Fruit fly (Drosophila melanogaster) whole organism, embryonic: ENCODE data around the gene CG44094.
A peak's percentile ranks its signal among the peaks of the same experiment; 100 is the strongest.

Experiments
- BtbVII ChIP-seq: fragments of 200-800 bp; sonication (Bioruptor generic); optimal IDR thresholded peaks from 3 replicates; lab custom pipeline; 2017; ENCODE audit warnings: missing biosample characterization, mild to moderate bottlenecking, missing genetic modification characterization
- CG10147 ChIP-seq: fragments of 200-800 bp; sonication (Bioruptor generic); optimal IDR thresholded peaks from 2 replicates; lab custom pipeline; 2019; ENCODE audit warnings: missing biosample characterization, mild to moderate bottlenecking, missing genetic modification characterization, moderate library complexity
- CG11247 ChIP-seq: fragments of 200-800 bp; sonication (Bioruptor generic); IDR thresholded peaks from 2 replicates; pipeline ENCODE4 v1.3.6; 2022; ENCODE audit warnings: missing biosample characterization, missing genetic modification characterization
- CG11723 ChIP-seq: fragments of 200-800 bp; sonication (Bioruptor generic); optimal IDR thresholded peaks from 2 replicates; lab custom pipeline; 2017; ENCODE audit warnings: missing biosample characterization, mild to moderate bottlenecking, missing genetic modification characterization
- CG12104 ChIP-seq: fragments of 200-800 bp; sonication (Bioruptor generic); optimal IDR thresholded peaks from 3 replicates; lab custom pipeline; 2016; ENCODE audit warnings: missing biosample characterization, missing genetic modification characterization
- CG12219 ChIP-seq: fragments of 200-800 bp; sonication (Bioruptor generic); optimal IDR thresholded peaks from 3 replicates; lab custom pipeline; 2018; ENCODE audit warnings: missing biosample characterization, mild to moderate bottlenecking, missing genetic modification characterization
- CG12769 ChIP-seq: fragments of 200-800 bp; sonication (Bioruptor generic); optimal IDR thresholded peaks from 2 replicates; lab custom pipeline; 2019; ENCODE audit warnings: missing biosample characterization, mild to moderate bottlenecking, missing genetic modification characterization, moderate library complexity
- CG1529 ChIP-seq: fragments of 200-800 bp; sonication (Bioruptor generic); optimal IDR thresholded peaks from 3 replicates; lab custom pipeline; 2018; ENCODE audit warnings: missing biosample characterization, missing genetic modification characterization
- CG18476 ChIP-seq: fragments of 200-800 bp; sonication (Bioruptor generic); optimal IDR thresholded peaks from 2 replicates; lab custom pipeline; 2016; ENCODE audit warnings: missing biosample characterization, mild to moderate bottlenecking, missing genetic modification characterization
- CG2129 ChIP-seq: fragments of 200-800 bp; sonication (Bioruptor generic); IDR thresholded peaks from 2 replicates; pipeline ENCODE4 v1.3.6; 2022; ENCODE audit warnings: missing biosample characterization, missing genetic modification characterization; ENCODE audit not compliant: partially characterized antibody
- CG32772 ChIP-seq: fragments of 200-800 bp; sonication (Bioruptor generic); IDR thresholded peaks from 2 replicates; pipeline ENCODE4 v1.3.6; 2022; ENCODE audit warnings: missing biosample characterization, missing genetic modification characterization
- CG3281 ChIP-seq: fragments of 200-800 bp; sonication (Bioruptor generic); optimal IDR thresholded peaks from 3 replicates; lab custom pipeline; 2017; ENCODE audit warnings: missing biosample characterization, mild to moderate bottlenecking, missing genetic modification characterization
- CG43689 ChIP-seq: fragments of 200-800 bp; sonication (Bioruptor generic); IDR thresholded peaks from 2 replicates; pipeline ENCODE4 v1.3.6; 2022; ENCODE audit warnings: missing biosample characterization, missing genetic modification characterization
- CG4404 ChIP-seq: fragments of 200-800 bp; sonication (Bioruptor generic); IDR thresholded peaks from 2 replicates; pipeline ENCODE4 v1.3.6; 2022; ENCODE audit warnings: missing biosample characterization, missing genetic modification characterization
- CG4424 ChIP-seq: fragments of 200-800 bp; sonication (Bioruptor generic); optimal IDR thresholded peaks from 3 replicates; lab custom pipeline; 2016; ENCODE audit warnings: missing biosample characterization, missing genetic modification characterization
- CG6272 ChIP-seq: fragments of 200-800 bp; sonication (Bioruptor generic); IDR thresholded peaks from 2 replicates; pipeline ENCODE4 v1.3.6; 2022; ENCODE audit warnings: missing biosample characterization, missing genetic modification characterization
- CG7963 ChIP-seq: fragments of 200-800 bp; sonication (Bioruptor generic); IDR thresholded peaks from 3 replicates; pipeline ENCODE4 v1.3.6; 2022; ENCODE audit warnings: missing biosample characterization, missing genetic modification characterization; ENCODE audit not compliant: partially characterized antibody
- CG8388 ChIP-seq: fragments of 200-800 bp; sonication (Bioruptor generic); optimal IDR thresholded peaks from 2 replicates; lab custom pipeline; 2019; ENCODE audit warnings: missing biosample characterization, mild to moderate bottlenecking, missing genetic modification characterization, moderate library complexity
- Eip74EF ChIP-seq, 2 experiments: fragments of 200-800 bp in 1 of 2; fragments of >200 bp in 1 of 2; sonication (Bioruptor generic) in 1 of 2; optimal IDR thresholded peaks; 2 replicates each; lab custom pipeline; 2017 to 2019; ENCODE audit warnings: missing biosample characterization in 2 of 2, missing genetic modification characterization in 2 of 2, mild to moderate bottlenecking in 1 of 2, moderate library complexity in 1 of 2
- Ets97D ChIP-seq: fragments of 200-800 bp; sonication (Bioruptor generic); optimal IDR thresholded peaks from 3 replicates; lab custom pipeline; 2016; ENCODE audit warnings: missing biosample characterization, missing genetic modification characterization
- HHEX ChIP-seq: fragments of 200-800 bp; sonication (Bioruptor generic); optimal IDR thresholded peaks from 3 replicates; lab custom pipeline; 2017; ENCODE audit warnings: missing biosample characterization, mild to moderate bottlenecking, missing genetic modification characterization, missing genetic modification reagents
- HLH54F ChIP-seq: fragments of 200-800 bp; sonication (Bioruptor generic); optimal IDR thresholded peaks from 3 replicates; lab custom pipeline; 2016; ENCODE audit warnings: missing biosample characterization, missing genetic modification characterization
- Hey ChIP-seq: fragments of 200-800 bp; sonication (Bioruptor generic); optimal IDR thresholded peaks from 3 replicates; lab custom pipeline; 2018; ENCODE audit warnings: missing biosample characterization, mild to moderate bottlenecking, missing genetic modification characterization
- Mes4 ChIP-seq: fragments of 200-800 bp; sonication (Bioruptor generic); optimal IDR thresholded peaks from 2 replicates; lab custom pipeline; 2016; ENCODE audit warnings: missing biosample characterization, missing genetic modification characterization
- NFAT ChIP-seq: fragments of 200-800 bp; sonication (Bioruptor generic); IDR thresholded peaks from 2 replicates; pipeline ENCODE4 v1.3.6; 2022; ENCODE audit warnings: missing biosample characterization, missing genetic modification characterization
- NK7.1 ChIP-seq: fragments of 200-800 bp; sonication (Bioruptor generic); optimal IDR thresholded peaks from 3 replicates; lab custom pipeline; 2016; ENCODE audit warnings: missing biosample characterization, missing genetic modification characterization
- Nf-YA ChIP-seq: fragments of 200-800 bp; sonication (Bioruptor generic); IDR thresholded peaks from 2 replicates; pipeline ENCODE4 v1.3.6; 2022; ENCODE audit warnings: missing biosample characterization, missing genetic modification characterization
- Tbp ChIP-seq: fragments of >200 bp; optimal IDR thresholded peaks from 2 replicates; lab custom pipeline; 2018; ENCODE audit warnings: missing biosample characterization, missing genetic modification characterization
- al ChIP-seq: fragments of 200-800 bp; sonication (Bioruptor generic); IDR thresholded peaks from 2 replicates; pipeline ENCODE4 v1.3.6; 2022; ENCODE audit warnings: missing biosample characterization, missing genetic modification characterization
- bab2 ChIP-seq: fragments of 200-800 bp; sonication (Bioruptor generic); optimal IDR thresholded peaks from 2 replicates; lab custom pipeline; 2016; ENCODE audit warnings: missing biosample characterization, missing genetic modification characterization
- bowl ChIP-seq: fragments of 200-800 bp; sonication (Bioruptor generic); IDR thresholded peaks from 2 replicates; pipeline ENCODE4 v1.3.6; 2022; ENCODE audit warnings: missing biosample characterization, missing genetic modification characterization
- cwo ChIP-seq: fragments of 200-800 bp; sonication (Bioruptor generic); optimal IDR thresholded peaks from 3 replicates; lab custom pipeline; 2017; ENCODE audit warnings: missing biosample characterization, missing genetic modification characterization, mild to moderate bottlenecking, moderate library complexity, missing genetic modification reagents
- dan ChIP-seq: fragments of 200-800 bp; sonication (Bioruptor generic); IDR thresholded peaks from 2 replicates; pipeline ENCODE4 v1.3.6; 2022; ENCODE audit warnings: missing biosample characterization, missing genetic modification characterization
- gt ChIP-seq: fragments of 200-800 bp; sonication (Bioruptor generic); IDR thresholded peaks from 2 replicates; pipeline ENCODE4 v1.3.6; 2022; ENCODE audit warnings: missing biosample characterization, missing genetic modification characterization
- h ChIP-seq: fragments of >200 bp; optimal IDR thresholded peaks from 2 replicates; lab custom pipeline; 2017
- kay ChIP-seq: fragments of 200-800 bp; sonication (Bioruptor generic); optimal IDR thresholded peaks from 2 replicates; lab custom pipeline; 2016; ENCODE audit warnings: missing biosample characterization, missing genetic modification characterization
- kni ChIP-seq: fragments of 200-800 bp; sonication (Bioruptor generic); optimal IDR thresholded peaks from 3 replicates; lab custom pipeline; 2017; ENCODE audit warnings: mild to moderate bottlenecking, missing biosample characterization, missing genetic modification reagents, missing genetic modification characterization
- nau ChIP-seq: fragments of 200-800 bp; sonication (Bioruptor generic); optimal IDR thresholded peaks from 3 replicates; lab custom pipeline; 2017; ENCODE audit warnings: missing biosample characterization, mild to moderate bottlenecking, missing genetic modification characterization, missing genetic modification reagents
- oc ChIP-seq: fragments of 200-800 bp; sonication (Bioruptor generic); optimal IDR thresholded peaks from 2 replicates; lab custom pipeline; 2018; ENCODE audit warnings: missing biosample characterization, mild to moderate bottlenecking, missing genetic modification characterization, moderate library complexity
- peb ChIP-seq: fragments of 200-800 bp; sonication (Bioruptor generic); IDR thresholded peaks from 2 replicates; pipeline ENCODE4 v1.3.6; 2022; ENCODE audit warnings: missing biosample characterization, missing genetic modification characterization
- run ChIP-seq: fragments of 200-800 bp; sonication (Bioruptor generic); optimal IDR thresholded peaks from 3 replicates; lab custom pipeline; 2018; ENCODE audit warnings: missing biosample characterization, mild to moderate bottlenecking, missing genetic modification characterization
- schlank ChIP-seq: fragments of 200-800 bp; sonication (Bioruptor generic); optimal IDR thresholded peaks from 2 replicates; lab custom pipeline; 2018; ENCODE audit warnings: missing biosample characterization, mild to moderate bottlenecking, missing genetic modification characterization
- shn ChIP-seq: fragments of 200-800 bp; sonication (Bioruptor generic); optimal IDR thresholded peaks from 3 replicates; lab custom pipeline; 2016; ENCODE audit warnings: missing biosample characterization, missing genetic modification characterization
- sima ChIP-seq: fragments of 200-800 bp; sonication (Bioruptor generic); optimal IDR thresholded peaks from 2 replicates; lab custom pipeline; 2016; ENCODE audit warnings: missing biosample characterization, missing genetic modification characterization
- ssp ChIP-seq: fragments of 200-800 bp; sonication (Bioruptor generic); IDR thresholded peaks from 2 replicates; pipeline ENCODE4 v1.3.6; 2022; ENCODE audit warnings: missing biosample characterization, missing genetic modification characterization
- trh ChIP-seq: fragments of 200-800 bp; sonication (Bioruptor generic); optimal IDR thresholded peaks from 2 replicates; lab custom pipeline; 2016; ENCODE audit warnings: missing biosample characterization, missing genetic modification characterization
- twi ChIP-seq: fragments of 200-800 bp; optimal IDR thresholded peaks from 2 replicates; lab custom pipeline; 2019; ENCODE audit warnings: missing biosample characterization, mild to moderate bottlenecking, missing genetic modification characterization, moderate library complexity
- vfl ChIP-seq: fragments of 200-800 bp; sonication (Bioruptor generic); optimal IDR thresholded peaks from 2 replicates; lab custom pipeline; 2016; ENCODE audit warnings: missing biosample characterization, missing genetic modification characterization
- vnd ChIP-seq: fragments of 200-800 bp; sonication (Bioruptor generic); IDR thresholded peaks from 3 replicates; pipeline ENCODE4 v1.3.6; 2022; ENCODE audit warnings: missing biosample characterization, missing genetic modification characterization; ENCODE audit not compliant: partially characterized antibody

CG44094 gene

DNA sequence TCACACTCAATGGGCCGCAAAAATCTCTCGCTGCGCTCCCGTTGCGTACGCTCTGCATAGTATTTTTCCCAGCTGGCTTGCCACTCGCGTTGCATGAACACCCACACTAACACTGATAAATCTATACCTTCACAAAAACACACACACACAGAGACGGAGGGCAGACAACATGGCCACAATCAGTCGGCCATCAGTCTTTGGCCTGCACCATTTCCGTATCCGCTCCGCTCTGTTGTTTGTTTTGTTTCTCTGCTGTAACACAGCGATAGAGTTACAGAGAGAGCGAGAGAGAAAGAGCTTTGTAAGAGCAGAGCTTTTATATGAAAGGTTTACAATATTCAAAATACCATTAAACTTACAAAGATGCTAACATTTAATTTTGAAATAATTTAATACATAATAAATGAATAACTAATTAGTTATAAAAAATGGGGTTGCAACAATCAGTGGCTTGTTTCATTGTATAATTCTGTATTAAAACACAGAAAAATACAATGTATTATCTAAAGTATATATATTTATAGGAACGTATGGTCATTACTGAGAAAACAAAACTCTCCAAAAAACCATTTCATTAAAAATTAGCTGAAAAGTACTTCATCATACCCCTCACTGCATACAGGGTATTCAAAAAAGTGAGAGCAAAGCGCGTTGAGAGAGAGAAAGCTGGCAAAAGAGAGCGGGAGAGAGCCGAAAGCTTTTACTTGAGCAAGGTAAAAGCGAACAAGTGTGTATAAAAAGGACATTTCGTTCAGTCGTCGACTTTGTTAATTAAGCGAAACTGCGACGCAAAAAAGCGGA is 32.7 kb upstream of the CG44094 start, which contains the start of gene CG14853 (continued):
- TF ChIP-seq NK7.1 (peak; percentile 3), twi (peak; percentile 54), schlank (peak; percentile 47), Mes4 (GFP tag; lab: Kevin White, UChicago) (peak; percentile 26), CG43689 (GFP tag; lab: Robert Waterston, UW) (peak; percentile 58), CG8388 (GFP tag; lab: Kevin White, UChicago) (peak; percentile 60), Ets97D (GFP tag; lab: Kevin White, UChicago) (peak; percentile 97), CG4424 (GFP tag; lab: Kevin White, UChicago) (peak; percentile 60), CG6272 (GFP tag; lab: Robert Waterston, UW) (no peak), HLH54F (GFP tag; lab: Kevin White, UChicago) (no peak), CG32772 (peak; percentile 48), vfl (GFP tag; lab: Kevin White, UChicago) (no peak), CG4404 (GFP tag; lab: Robert Waterston, UW) (no peak), bowl (GFP tag; lab: Robert Waterston, UW) (peak; percentile 61; the same call in 1 of the 2 replicates), sima (GFP tag; lab: Kevin White, UChicago) (no peak), nau (GFP tag; lab: Kevin White, UChicago) (peak; percentile 84), trh (peak; percentile 40), al (peak; percentile 42), CG18476 (GFP tag; lab: Kevin White, UChicago) (no peak), kay (GFP tag; lab: Kevin White, UChicago) (peak; percentile 59), CG10147 (GFP tag; lab: Kevin White, UChicago) (no peak), CG12219 (peak; percentile 71), CG1529 (GFP tag; lab: Kevin White, UChicago) (peak; percentile 69), cwo (GFP tag; lab: Kevin White, UChicago) (peak; percentile 38), bab2 (GFP tag; lab: Kevin White, UChicago) (no peak), peb (no peak; the same call in 1 of the 2 replicates), CG11723 (peak; percentile 30), Tbp (GFP tag; lab: Kevin White, UChicago) (no peak), HHEX (peak; percentile 57), ssp (GFP tag; lab: Robert Waterston, UW) (peak; percentile 63), shn (GFP tag; lab: Kevin White, UChicago) (peak; percentile 9), CG2129 (GFP tag; lab: Robert Waterston, UW) (no peak), dan (GFP tag; lab: Robert Waterston, UW) (no peak), CG11247 (peak; percentile 46), CG3281 (GFP tag; lab: Kevin White, UChicago) (peak; percentile 59), CG12104 (GFP tag; lab: Kevin White, UChicago) (peak; percentile 38), CG12769 (no peak), Eip74EF (GFP tag; optimal IDR thresholded peaks at IDR 0.05; lab: Kevin White, UChicago) (peak in 1 of 2 experiments; percentile 80), gt (0 out of 2 replicates have a peak, but pooled peaks have one; percentile 37), vnd (no peak), h (no peak), Hey (peak; percentile 34), NFAT (GFP tag; lab: Robert Waterston, UW) (peak; percentile 56; the same call in 1 of the 2 replicates), Nf-YA (GFP tag; lab: Robert Waterston, UW) (0 out of 2 replicates have a peak, but pooled peaks have one; percentile 10), oc (tag; lab: Kevin White, UChicago) (peak; percentile 89), BtbVII (peak; percentile 62), run (tag; lab: Kevin White, UChicago) (peak; percentile 40), kni (peak; percentile 59), CG7963 (no peak)
